Fruit fly (Drosophila melanogaster) whole organism, embryonic: ENCODE data around the gene ArgRS-m.

Source experiments
- BEAF-32 ChIP-seq: fragments of 200-800 bp; sonication (Bioruptor generic); optimal IDR thresholded peaks from 3 replicates; lab custom pipeline; 2017; ENCODE audit warnings: missing biosample characterization, missing genetic modification characterization, mild to moderate bottlenecking, moderate library complexity, missing genetic modification reagents
- CG12236 ChIP-seq: fragments of 200-800 bp; sonication (Bioruptor generic); optimal IDR thresholded peaks from 2 replicates; lab custom pipeline; 2016; ENCODE audit warnings: missing biosample characterization, missing genetic modification characterization
- CG13424 ChIP-seq: fragments of 200-800 bp; sonication (Bioruptor generic); optimal IDR thresholded peaks from 2 replicates; lab custom pipeline; 2019; ENCODE audit warnings: missing biosample characterization, mild to moderate bottlenecking, missing genetic modification characterization, moderate library complexity
- CG15479 ChIP-seq: fragments of 200-800 bp; sonication (Bioruptor generic); optimal IDR thresholded peaks from 3 replicates; lab custom pipeline; 2019; ENCODE audit warnings: missing biosample characterization, mild to moderate bottlenecking, missing genetic modification characterization, moderate library complexity
- CG15514 ChIP-seq: fragments of 200-800 bp; sonication (Bioruptor generic); optimal IDR thresholded peaks from 3 replicates; lab custom pipeline; 2017; ENCODE audit warnings: missing biosample characterization, missing genetic modification characterization, mild to moderate bottlenecking, moderate library complexity, missing genetic modification reagents
- CG1647 ChIP-seq: fragments of 200-800 bp; sonication (Bioruptor generic); optimal IDR thresholded peaks from 3 replicates; lab custom pipeline; 2016; ENCODE audit warnings: missing biosample characterization, missing genetic modification characterization
- CG17186 ChIP-seq: fragments of 200-800 bp; sonication (Bioruptor generic); optimal IDR thresholded peaks from 3 replicates; lab custom pipeline; 2017; ENCODE audit warnings: missing biosample characterization, missing genetic modification reagents, missing genetic modification characterization
- CG1792 ChIP-seq: fragments of 200-800 bp; sonication (Bioruptor generic); optimal IDR thresholded peaks from 2 replicates; lab custom pipeline; 2016; ENCODE audit warnings: missing biosample characterization, missing genetic modification characterization
- CG2129 ChIP-seq: fragments of 200-800 bp; sonication (Bioruptor generic); IDR thresholded peaks from 2 replicates; pipeline ENCODE4 v1.3.6; 2022; ENCODE audit warnings: missing biosample characterization, missing genetic modification characterization; ENCODE audit not compliant: partially characterized antibody
- CG2712 ChIP-seq: fragments of 200-800 bp; optimal IDR thresholded peaks from 3 replicates; lab custom pipeline; 2019; ENCODE audit warnings: missing biosample characterization, mild to moderate bottlenecking, missing genetic modification characterization, moderate library complexity
- CG30020 ChIP-seq: fragments of 200-800 bp; optimal IDR thresholded peaks from 2 replicates; lab custom pipeline; 2019; ENCODE audit warnings: missing biosample characterization, mild to moderate bottlenecking, missing genetic modification characterization, moderate library complexity
- CG31365 ChIP-seq: fragments of 200-800 bp; sonication (Bioruptor generic); optimal IDR thresholded peaks from 2 replicates; lab custom pipeline; 2018; ENCODE audit warnings: missing biosample characterization, mild to moderate bottlenecking, missing genetic modification characterization
- CG3163 ChIP-seq: fragments of 200-800 bp; sonication (Bioruptor generic); optimal IDR thresholded peaks from 3 replicates; lab custom pipeline; 2016; ENCODE audit warnings: missing biosample characterization, missing genetic modification characterization
- CG33557 ChIP-seq: fragments of 200-800 bp; sonication (Bioruptor generic); optimal IDR thresholded peaks from 2 replicates; lab custom pipeline; 2019; ENCODE audit warnings: missing biosample characterization, mild to moderate bottlenecking, missing genetic modification characterization, moderate library complexity
- CG4282 ChIP-seq: fragments of 200-800 bp; sonication (Bioruptor generic); optimal IDR thresholded peaks from 2 replicates; lab custom pipeline; 2016; ENCODE audit warnings: missing biosample characterization, missing genetic modification characterization
- CG8290 ChIP-seq, 3 experiments: fragments of 200-800 bp; sonication (Bioruptor generic); optimal IDR thresholded peaks; 2 replicates each; lab custom pipeline; 2016 to 2019; ENCODE audit warnings: missing biosample characterization in 3 of 3, missing genetic modification characterization in 3 of 3, mild to moderate bottlenecking in 2 of 3, moderate library complexity in 1 of 3
- CG8924 ChIP-seq: fragments of 200-800 bp; optimal IDR thresholded peaks from 3 replicates; lab custom pipeline; 2019; ENCODE audit warnings: missing biosample characterization, mild to moderate bottlenecking, missing genetic modification characterization, moderate library complexity
- Camta ChIP-seq: fragments of 200-800 bp; sonication (Bioruptor generic); optimal IDR thresholded peaks from 2 replicates; lab custom pipeline; 2016; ENCODE audit warnings: missing biosample characterization, missing genetic modification characterization
- Dbx ChIP-seq: fragments of 200-800 bp; sonication (Bioruptor generic); IDR thresholded peaks from 3 replicates; pipeline ENCODE4 v1.3.6; 2022; ENCODE audit warnings: missing biosample characterization, missing genetic modification characterization
- Dll ChIP-seq: fragments of 200-800 bp; sonication (Bioruptor generic); IDR thresholded peaks from 4 replicates; pipeline ENCODE4 v1.3.6; 2022; ENCODE audit warnings: missing biosample characterization, missing genetic modification characterization; ENCODE audit not compliant: partially characterized antibody
- HHEX ChIP-seq: fragments of 200-800 bp; sonication (Bioruptor generic); optimal IDR thresholded peaks from 3 replicates; lab custom pipeline; 2017; ENCODE audit warnings: missing biosample characterization, mild to moderate bottlenecking, missing genetic modification characterization, missing genetic modification reagents
- Hand ChIP-seq: fragments of 200-800 bp; sonication (Bioruptor generic); optimal IDR thresholded peaks from 2 replicates; lab custom pipeline; 2017; ENCODE audit warnings: mild to moderate bottlenecking, missing biosample characterization, missing genetic modification reagents, missing genetic modification characterization
- Hr3 ChIP-seq: fragments of 200-800 bp; sonication (Bioruptor generic); optimal IDR thresholded peaks from 3 replicates; lab custom pipeline; 2016; ENCODE audit warnings: missing biosample characterization, missing genetic modification characterization
- Med ChIP-seq: fragments of 200-800 bp; sonication (Bioruptor generic); peaks from one replicate; lab custom pipeline; 2016; ENCODE audit warnings: missing biosample characterization, missing genetic modification characterization, mild to moderate bottlenecking, inconsistent platforms, moderate library complexity
- Ptx1 ChIP-seq: fragments of 200-800 bp; sonication (Bioruptor generic); IDR thresholded peaks from 2 replicates; pipeline ENCODE4 v1.3.6; 2022; ENCODE audit warnings: missing biosample characterization, missing genetic modification characterization
- Scr ChIP-seq: fragments of 200-800 bp; sonication (Bioruptor generic); IDR thresholded peaks from 2 replicates; pipeline ENCODE4 v1.3.6; 2022; ENCODE audit warnings: missing biosample characterization, missing genetic modification characterization; ENCODE audit not compliant: partially characterized antibody
- Sry-β ChIP-seq: fragments of 200-800 bp; sonication (Bioruptor generic); optimal IDR thresholded peaks from 2 replicates; lab custom pipeline; 2018; ENCODE audit warnings: missing biosample characterization, mild to moderate bottlenecking, missing genetic modification characterization, moderate library complexity
- Vsx1 ChIP-seq: fragments of 200-800 bp; sonication (Bioruptor generic); optimal IDR thresholded peaks from 2 replicates; lab custom pipeline; 2017; ENCODE audit warnings: missing biosample characterization, mild to moderate bottlenecking, missing genetic modification characterization, missing genetic modification reagents
- Xbp1 ChIP-seq: fragments of 200-800 bp; sonication (Bioruptor generic); optimal IDR thresholded peaks from 3 replicates; lab custom pipeline; 2016; ENCODE audit warnings: missing biosample characterization, mild to moderate bottlenecking, missing genetic modification characterization
- crp ChIP-seq, 2 experiments: fragments of 200-800 bp; sonication (Bioruptor generic); optimal IDR thresholded peaks; 2 replicates in 1 of 2; 3 replicates in 1 of 2; lab custom pipeline; 2017; ENCODE audit warnings: missing biosample characterization in 2 of 2, missing genetic modification characterization in 2 of 2, mild to moderate bottlenecking in 1 of 2, moderate library complexity in 1 of 2
- dimm ChIP-seq: fragments of 200-800 bp; sonication (Bioruptor generic); IDR thresholded peaks from 2 replicates; pipeline ENCODE4 v1.3.6; 2022; ENCODE audit warnings: missing biosample characterization, missing genetic modification characterization
- dm ChIP-seq: fragments of 200-800 bp; sonication (Bioruptor generic); optimal IDR thresholded peaks from 3 replicates; lab custom pipeline; 2016; ENCODE audit warnings: missing biosample characterization, missing genetic modification characterization
- gcm2 ChIP-seq: fragments of 200-800 bp; sonication (Bioruptor generic); optimal IDR thresholded peaks from 2 replicates; lab custom pipeline; 2016; ENCODE audit warnings: missing biosample characterization, missing genetic modification characterization
- grn ChIP-seq: fragments of 200-800 bp; sonication (Bioruptor generic); optimal IDR thresholded peaks from 3 replicates; lab custom pipeline; 2017; ENCODE audit warnings: missing biosample characterization, missing genetic modification characterization
- gro ChIP-seq: fragments of 200-800 bp; sonication (Bioruptor generic); optimal IDR thresholded peaks from 2 replicates; lab custom pipeline; 2016; ENCODE audit warnings: missing biosample characterization, missing genetic modification characterization
- jumu ChIP-seq: fragments of 200-800 bp; sonication (Bioruptor generic); optimal IDR thresholded peaks from 3 replicates; lab custom pipeline; 2016; ENCODE audit warnings: missing biosample characterization, missing genetic modification characterization
- kni ChIP-seq: fragments of 200-800 bp; sonication (Bioruptor generic); optimal IDR thresholded peaks from 3 replicates; lab custom pipeline; 2017; ENCODE audit warnings: mild to moderate bottlenecking, missing biosample characterization, missing genetic modification reagents, missing genetic modification characterization
- lilli ChIP-seq: fragments of 200-800 bp; sonication (Bioruptor generic); optimal IDR thresholded peaks from 3 replicates; lab custom pipeline; 2016; ENCODE audit warnings: missing biosample characterization, missing genetic modification characterization
- pb ChIP-seq: fragments of 200-800 bp; sonication (Bioruptor generic); optimal IDR thresholded peaks from 3 replicates; lab custom pipeline; 2016; ENCODE audit warnings: missing biosample characterization, missing genetic modification characterization
- pum ChIP-seq: fragments of 200-800 bp; sonication (Bioruptor generic); optimal IDR thresholded peaks from 2 replicates; lab custom pipeline; 2016; ENCODE audit warnings: missing biosample characterization, missing genetic modification characterization
- pzg ChIP-seq: fragments of 200-800 bp; sonication (Bioruptor generic); optimal IDR thresholded peaks from 3 replicates; lab custom pipeline; 2018; ENCODE audit warnings: missing biosample characterization, mild to moderate bottlenecking, missing genetic modification characterization, moderate library complexity
- ranshi ChIP-seq: fragments of 200-800 bp; sonication (Bioruptor generic); IDR thresholded peaks from 2 replicates; pipeline ENCODE4 v1.3.6; 2022; ENCODE audit warnings: missing biosample characterization, missing genetic modification characterization
- row ChIP-seq: fragments of 200-800 bp; sonication (Bioruptor generic); IDR thresholded peaks from 3 replicates; pipeline ENCODE4 v1.3.6; 2022; ENCODE audit warnings: missing biosample characterization, missing genetic modification characterization
- sens ChIP-seq: fragments of 200-800 bp; sonication (Bioruptor generic); peaks from one replicate; lab custom pipeline; 2016; ENCODE audit warnings: missing biosample characterization, missing genetic modification characterization
- slou ChIP-seq: fragments of 200-800 bp; sonication (Bioruptor generic); optimal IDR thresholded peaks from 3 replicates; lab custom pipeline; 2016; ENCODE audit warnings: missing biosample characterization, missing genetic modification characterization
- stwl ChIP-seq: fragments of 200-800 bp; sonication (Bioruptor generic); optimal IDR thresholded peaks from 3 replicates; lab custom pipeline; 2018; ENCODE audit warnings: missing biosample characterization, mild to moderate bottlenecking, missing genetic modification characterization, moderate library complexity
- twi ChIP-seq: fragments of 200-800 bp; optimal IDR thresholded peaks from 2 replicates; lab custom pipeline; 2019; ENCODE audit warnings: missing biosample characterization, mild to moderate bottlenecking, missing genetic modification characterization, moderate library complexity
- tx ChIP-seq: fragments of 200-800 bp; sonication (Bioruptor generic); optimal IDR thresholded peaks from 2 replicates; lab custom pipeline; 2016; ENCODE audit warnings: missing biosample characterization, missing genetic modification characterization
- zen ChIP-seq: fragments of 200-800 bp; sonication (Bioruptor generic); optimal IDR thresholded peaks from 3 replicates; lab custom pipeline; 2018; ENCODE audit warnings: missing biosample characterization, mild to moderate bottlenecking, missing genetic modification characterization, moderate library complexity
- zen2 ChIP-seq: fragments of 200-800 bp; sonication (Bioruptor generic); IDR thresholded peaks from 3 replicates; pipeline ENCODE4 v1.3.6; 2022; ENCODE audit warnings: missing biosample characterization, missing genetic modification characterization; ENCODE audit not compliant: partially characterized antibody

The ArgRS-m gene

DNA sequence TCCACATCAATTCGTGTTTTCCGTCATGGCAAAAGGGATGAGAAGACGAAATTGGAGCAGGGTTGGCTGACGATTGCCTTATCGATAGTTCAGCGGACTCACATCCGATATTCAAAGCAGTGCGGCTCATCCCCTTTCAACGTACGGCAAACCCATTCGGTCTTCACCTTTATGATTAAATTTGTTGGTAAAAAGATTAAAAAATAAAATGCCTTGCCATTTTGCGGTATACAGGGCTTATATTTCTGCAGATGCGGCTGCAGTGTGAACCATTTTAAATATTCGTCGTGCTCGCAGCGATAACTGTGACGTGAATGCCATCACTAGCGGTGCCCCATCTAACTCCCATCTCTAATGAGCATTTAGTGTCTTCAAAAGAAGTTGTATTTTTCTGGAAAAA is 20.5 kb downstream of the ArgRS-m start, which contains the start of the genes Taf7 and EMC1 (continued):
- TF ChIP-seq zen2 (peak; percentile 69; the same call in 1 of the 3 replicates), CG2129 (GFP tag; lab: Robert Waterston, UW) (peak; percentile 86), jumu (GFP tag; lab: Kevin White, UChicago) (peak; percentile 64), CG17186 (GFP tag; lab: Kevin White, UChicago) (peak; percentile 76), Scr (GFP tag; lab: Robert Waterston, UW) (peak; percentile 98), kni (GFP tag; lab: Kevin White, UChicago) (peak; percentile 99), BEAF-32 (GFP tag; lab: Kevin White, UChicago) (peak; percentile 100), Vsx1 (GFP tag; lab: Kevin White, UChicago) (no peak), CG31365 (tag; lab: Kevin White, UChicago) (peak; percentile 65), CG15479 (GFP tag; lab: Kevin White, UChicago) (no peak), Sry-β (peak; percentile 68), lilli (peak; percentile 55), row (GFP tag; lab: Robert Waterston, UW) (peak; percentile 96), Camta (GFP tag; lab: Kevin White, UChicago) (peak; percentile 19), CG15514 (GFP tag; lab: Kevin White, UChicago) (peak; percentile 63), gcm2 (GFP tag; lab: Kevin White, UChicago) (no peak), zen (tag; lab: Kevin White, UChicago) (peak; percentile 47), gro (GFP tag; lab: Kevin White, UChicago) (peak; percentile 32), Dbx (0 out of 3 replicates have a peak, but pooled peaks have one; percentile 30), sens (GFP tag; lab: Kevin White, UChicago) (no peak), tx (peak; percentile 17), CG13424 (peak; percentile 47), pzg (GFP tag; lab: Kevin White, UChicago) (peak; percentile 83), crp (GFP tag; optimal IDR thresholded peaks at IDR 0.05; lab: Kevin White, UChicago) (peak in 1 of 2 experiments; percentile 49), Med (GFP tag; lab: Kevin White, UChicago) (peak; percentile 83), ranshi (GFP tag; lab: Robert Waterston, UW) (no peak; the same call in 1 of the 2 replicates), pb (peak; percentile 35), pum (peak; percentile 58), Ptx1 (GFP tag; lab: Robert Waterston, UW) (peak; percentile 54), grn (GFP tag; lab: Kevin White, UChicago) (no peak), dm (GFP tag; lab: Kevin White, UChicago) (peak; percentile 61), CG33557 (GFP tag; lab: Kevin White, UChicago) (peak; percentile 52), CG12236 (GFP tag; lab: Kevin White, UChicago) (peak; percentile 34), CG8290 (GFP tag; optimal IDR thresholded peaks at IDR 0.05; lab: Kevin White, UChicago) (peak; percentile 85), CG8290 (tag; optimal IDR thresholded peaks at IDR 0.05; lab: Kevin White, UChicago) (peak in 1 of 2 experiments; percentile 8), dimm (GFP tag; lab: Robert Waterston, UW) (no peak), Hr3 (GFP tag; lab: Kevin White, UChicago) (peak; percentile 92), Xbp1 (peak; percentile 56), CG4282 (GFP tag; lab: Kevin White, UChicago) (no peak), CG30020 (tag; lab: Kevin White, UChicago) (peak; percentile 86), HHEX (GFP tag; lab: Kevin White, UChicago) (no peak), Hand (GFP tag; lab: Kevin White, UChicago) (no peak), CG1792 (GFP tag; lab: Kevin White, UChicago) (peak; percentile 39), Dll (GFP tag; lab: Robert Waterston, UW) (peak; percentile 96), CG8924 (tag; lab: Kevin White, UChicago) (no peak), slou (peak; percentile 44), stwl (tag; lab: Kevin White, UChicago) (peak; percentile 54), CG1647 (GFP tag; lab: Kevin White, UChicago) (peak; percentile 13), twi (tag; lab: Kevin White, UChicago) (no peak), CG2712 (tag; lab: Kevin White, UChicago) (no peak), CG3163 (GFP tag; lab: Kevin White, UChicago) (peak; percentile 16)
